Fruit fly (Drosophila melanogaster): Measurements from ENCODE around the gene colt.
A peak's percentile ranks its signal among the peaks of the same experiment; 100 is the strongest.

The colt gene

dm6 chr2L:2767627-2768026 lies 2.2 kb downstream of the colt start, which contains the start of the genes Taf10b and Taf10 (continued):
- TF ChIP-seq dpn (GFP tag; optimal IDR thresholded peaks at IDR 0.05) (no peak), Scr (GFP tag; IDR thresholded peaks at IDR 0.05; ENCODE audit: partially characterized antibody) (peak; percentile 81), jigr1 (GFP tag; IDR thresholded peaks at IDR 0.05) (no peak), Dll (GFP tag; IDR thresholded peaks at IDR 0.05; ENCODE audit: partially characterized antibody) (peak; percentile 85), phol (tag; optimal IDR thresholded peaks at IDR 0.05) (peak; percentile 1), CG2712 (tag; optimal IDR thresholded peaks at IDR 0.05) (peak; percentile 21), gem (tag; optimal IDR thresholded peaks at IDR 0.05) (no peak), gfzf (GFP tag; optimal IDR thresholded peaks at IDR 0.05) (peak; percentile 19), stwl (tag; optimal IDR thresholded peaks at IDR 0.05) (peak; percentile 77), vnd (GFP tag; IDR thresholded peaks at IDR 0.05; ENCODE audit: partially characterized antibody) (peak; percentile 70), Xrp1 (GFP tag; IDR thresholded peaks at IDR 0.05) (no peak), fd3F (GFP tag; optimal IDR thresholded peaks at IDR 0.05) (no peak), CG30020 (tag; optimal IDR thresholded peaks at IDR 0.05) (peak; percentile 40), aop (GFP tag; IDR thresholded peaks at IDR 0.05) (no peak), bab2 (GFP tag; optimal IDR thresholded peaks at IDR 0.05) (no peak), tx (GFP tag; optimal IDR thresholded peaks at IDR 0.05) (no peak), HmgZ (tag; optimal IDR thresholded peaks at IDR 0.05) (peak; percentile 36), salm (tag; optimal IDR thresholded peaks at IDR 0.05) (no peak), Sry-δ (GFP tag; optimal IDR thresholded peaks at IDR 0.05) (peak; percentile 93), onecut (GFP tag; IDR thresholded peaks at IDR 0.05) (no peak), HLH4C (GFP tag; IDR thresholded peaks at IDR 0.05; ENCODE audit: partially characterized antibody) (peak; percentile 93), Fer1 (GFP tag; optimal IDR thresholded peaks at IDR 0.05) (peak; percentile 57), zen2 (GFP tag; IDR thresholded peaks at IDR 0.05; ENCODE audit: partially characterized antibody) (peak; percentile 88), NK7.1 (GFP tag; optimal IDR thresholded peaks at IDR 0.05) (no peak), chn (GFP tag; optimal IDR thresholded peaks at IDR 0.05) (no peak), Nf-YA (GFP tag; IDR thresholded peaks at IDR 0.05) (no peak), CG15514 (GFP tag; optimal IDR thresholded peaks at IDR 0.05) (peak; percentile 49), CG9932 (GFP tag; IDR thresholded peaks at IDR 0.05) (peak; percentile 41; the same call in 1 of the 2 replicates), D19A (tag; optimal IDR thresholded peaks at IDR 0.05) (peak; percentile 47), pzg (GFP tag; optimal IDR thresholded peaks at IDR 0.05) (peak; percentile 76), inv (GFP tag; IDR thresholded peaks at IDR 0.05; ENCODE audit: partially characterized antibody) (peak; percentile 63), CG12219 (GFP tag; optimal IDR thresholded peaks at IDR 0.05) (no peak), Neu2 (GFP tag; optimal IDR thresholded peaks at IDR 0.05; ENCODE audit: borderline replicate concordance) (no peak), CG17829 (tag; optimal IDR thresholded peaks at IDR 0.05) (peak; percentile 24), otp (GFP tag; IDR thresholded peaks at IDR 0.05) (no peak), CG13624 (GFP tag; optimal IDR thresholded peaks at IDR 0.05) (peak; percentile 21), Drgx (GFP tag; IDR thresholded peaks at IDR 0.05) (no peak), CG34422 (GFP tag; IDR thresholded peaks at IDR 0.05) (peak; percentile 56; the same call in 2 of the 3 replicates), ato (GFP tag; IDR thresholded peaks at IDR 0.05; ENCODE audit: partially characterized antibody) (peak; percentile 80), CG16813 (GFP tag; IDR thresholded peaks at IDR 0.05; ENCODE audit: partially characterized antibody) (peak; percentile 73), CG2120 (GFP tag; optimal IDR thresholded peaks at IDR 0.05) (peak; percentile 10), CG11560 (tag; IDR thresholded peaks at IDR 0.05) (peak; percentile 57; the same call in 2 of the 3 replicates), CrebB (tag; optimal IDR thresholded peaks at IDR 0.05) (peak; percentile 37), insv (GFP tag; optimal IDR thresholded peaks at IDR 0.05) (no peak), CG13287 (GFP tag; IDR thresholded peaks at IDR 0.05; ENCODE audit: partially characterized antibody) (peak; percentile 91), tna (GFP tag; IDR thresholded peaks at IDR 0.05; ENCODE audit: partially characterized antibody) (peak; percentile 79), pb (GFP tag; optimal IDR thresholded peaks at IDR 0.05) (no peak), mirr (GFP tag; optimal IDR thresholded peaks at IDR 0.05) (peak; percentile 47), chinmo (GFP tag; IDR thresholded peaks at IDR 0.05; ENCODE audit: partially characterized antibody) (peak; percentile 88; the same call in 3 of the 4 replicates), CG10267 (tag; optimal IDR thresholded peaks at IDR 0.05) (peak; percentile 46)
